Worm (Caenorhabditis elegans) whole organism, early embryonic: ENCODE data around the gene Y51H4A.5.
A peak's percentile ranks its signal among the peaks of the same experiment; 100 is the strongest.

ENCODE experiments used
- F13C5.2 ChIP-seq: sonication (generic microtip); optimal IDR thresholded peaks from 2 replicates; lab custom pipeline; 2017; ENCODE audit warnings: mild to moderate bottlenecking, missing genetic modification characterization, inconsistent platforms, missing compliant biosample characterization
- aly-1 ChIP-seq: sonication (generic microtip); optimal IDR thresholded peaks from 2 replicates; lab custom pipeline; 2016; ENCODE audit warnings: missing genetic modification characterization, missing compliant biosample characterization
- ama-1 ChIP-seq: fragments of 150-350 bp; optimal IDR thresholded peaks from 2 replicates; lab custom pipeline; 2014
- ceh-13 ChIP-seq: fragments of 200-800 bp; sonication (Bioruptor generic); optimal IDR thresholded peaks from 2 replicates; lab custom pipeline; 2018; ENCODE audit warnings: mild to moderate bottlenecking, missing genetic modification characterization, missing compliant biosample characterization
- ceh-36 ChIP-seq: sonication (generic microtip); optimal IDR thresholded peaks from 2 replicates; lab custom pipeline; 2016; ENCODE audit warnings: missing genetic modification characterization, inconsistent platforms, missing compliant biosample characterization
- flt-1 ChIP-seq: fragments of 200-800 bp; sonication (Bioruptor generic); IDR thresholded peaks from 2 replicates; pipeline ENCODE4 v1.3.6; 2022; ENCODE audit warnings: missing genetic modification characterization, missing compliant biosample characterization
- hmg-4 ChIP-seq: fragments of 200-800 bp; sonication (Bioruptor generic); optimal IDR thresholded peaks from 2 replicates; lab custom pipeline; 2018; ENCODE audit warnings: mild to moderate bottlenecking, missing genetic modification characterization, missing compliant biosample characterization
- scrt-1 ChIP-seq: fragments of 200-800 bp; sonication (Bioruptor generic); IDR thresholded peaks from 2 replicates; pipeline ENCODE4 v1.3.6; 2022; ENCODE audit warnings: missing genetic modification characterization, missing compliant biosample characterization
- tbx-11 ChIP-seq: fragments of 200-800 bp; sonication (Bioruptor generic); IDR thresholded peaks from 2 replicates; pipeline ENCODE4 v1.3.6; 2022; ENCODE audit warnings: missing genetic modification characterization, missing compliant biosample characterization
- tra-4 ChIP-seq: sonication (generic microtip); optimal IDR thresholded peaks from 2 replicates; lab custom pipeline; 2017; ENCODE audit warnings: missing genetic modification characterization, missing compliant biosample characterization

DNA sequence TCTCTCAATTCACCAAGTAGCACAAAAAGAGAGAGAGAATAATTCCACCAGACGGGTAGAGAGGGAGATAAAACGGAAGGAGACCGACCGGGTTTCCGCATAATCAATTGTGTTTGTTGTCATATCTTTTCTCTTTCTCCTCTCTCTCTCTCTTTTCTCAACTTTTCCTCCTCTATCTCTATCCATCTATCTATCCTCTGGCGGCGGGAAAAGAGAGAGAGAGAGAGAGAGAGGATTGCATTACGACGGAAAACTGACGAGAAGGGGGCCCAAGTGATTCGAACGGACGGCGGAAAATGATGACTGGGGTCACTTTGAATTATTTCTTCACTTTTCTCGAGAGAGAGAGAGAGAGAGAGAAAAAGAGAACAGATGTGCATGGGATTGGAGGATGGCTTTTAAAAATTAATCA is 27.9 kb downstream of the Y51H4A.5 start:
- TF ChIP-seq ama-1 (lab: Kevin White, UChicago) (no peak), F13C5.2 (tag; lab: Kevin White, UChicago) (no peak), tbx-11 (GFP tag; lab: Robert Waterston, UW) (no peak), scrt-1 (no peak), ceh-36 (tag; lab: Kevin White, UChicago) (no peak), tra-4 (tag; lab: Kevin White, UChicago) (no peak), flt-1 (GFP tag; lab: Robert Waterston, UW) (no peak), aly-1 (no peak), ceh-13 (no peak), hmg-4 (peak; percentile 36)
